Worm (Caenorhabditis elegans) whole organism, L4 larva: Measurements from ENCODE around the gene T21B4.3.

Experiments used
- Y105C5A.15 ChIP-seq: fragments of 200-800 bp; sonication (Bioruptor generic); IDR thresholded peaks from 2 replicates; pipeline ENCODE4 v1.3.6; 2022; ENCODE audit warnings: missing genetic modification characterization, missing compliant biosample characterization
- ceh-82 ChIP-seq: sonication (generic microtip); optimal IDR thresholded peaks from 2 replicates; lab custom pipeline; 2017; ENCODE audit warnings: missing biosample characterization, missing genetic modification characterization
- cey-2 ChIP-seq: sonication (generic microtip); optimal IDR thresholded peaks from 3 replicates; lab custom pipeline; 2017; ENCODE audit warnings: missing genetic modification characterization, mild to moderate bottlenecking, missing compliant biosample characterization, antibody characterized with exemption, borderline replicate concordance; ENCODE audit not compliant: insufficient read depth
- daf-12 ChIP-seq: fragments of 150-350 bp; optimal IDR thresholded peaks from 2 replicates; lab custom pipeline; 2014; ENCODE audit warnings: missing biosample characterization, missing genetic modification reagents, missing genetic modification characterization
- fkh-10 ChIP-seq: fragments of 150-350 bp; optimal IDR thresholded peaks from 2 replicates; lab custom pipeline; 2014; ENCODE audit warnings: missing biosample characterization, missing genetic modification reagents, missing genetic modification characterization
- hif-1 ChIP-seq, 2 experiments: sonication (generic microtip); optimal IDR thresholded peaks; 2 replicates each; lab custom pipeline; 2016 to 2017; ENCODE audit warnings: missing compliant biosample characterization in 2 of 2, missing genetic modification characterization in 2 of 2, missing genetic modification reagents in 2 of 2, missing genotype in 2 of 2, mild to moderate bottlenecking in 1 of 2
- lin-13 ChIP-seq: fragments of 150-350 bp; optimal IDR thresholded peaks from 2 replicates; lab custom pipeline; 2014; ENCODE audit warnings: missing biosample characterization, missing genetic modification reagents, missing genetic modification characterization
- lsy-2 ChIP-seq, 2 experiments: fragments of 150-350 bp in 1 of 2; sonication (generic microtip) in 1 of 2; optimal IDR thresholded peaks; 2 replicates each; lab custom pipeline; 2014 to 2017; ENCODE audit warnings: missing biosample characterization in 2 of 2, missing genetic modification characterization in 2 of 2
- nhr-237 ChIP-seq: sonication (generic microtip); optimal IDR thresholded peaks from 2 replicates; lab custom pipeline; 2017; ENCODE audit warnings: missing biosample characterization, missing genetic modification characterization
- pha-4 ChIP-seq, 2 experiments: fragments of 150-350 bp in 1 of 2; fragments of 200-800 bp in 1 of 2; sonication (Bioruptor generic) in 1 of 2; IDR thresholded peaks in 1 of 2; optimal IDR thresholded peaks in 1 of 2; 2 replicates each; pipeline versions ENCODE4 v1.3.6 to Lab custom; 2014 to 2022; ENCODE audit warnings: missing genetic modification characterization in 2 of 2, missing genetic modification reagents in 2 of 2, missing biosample characterization in 1 of 2, missing compliant biosample characterization in 1 of 2

ce11 chrII:12452754-12453352, 44.0 kb downstream of the T21B4.3 start, which contains the start of the genes sre-35 and sre-33:
- TF ChIP-seq lsy-2 (tag; optimal IDR thresholded peaks at IDR 0.05; lab: Kevin White, UChicago): no peak
- TF ChIP-seq Y105C5A.15 (GFP tag; lab: Robert Waterston, UW): no peak
- TF ChIP-seq lin-13: no peak
- TF ChIP-seq ceh-82: no peak
- TF ChIP-seq pha-4 (GFP tag; IDR thresholded peaks at IDR 0.05; lab: Robert Waterston, UW): no peak
- no peak for TF ChIP-seq pha-4 (tag; optimal IDR thresholded peaks at IDR 0.05; lab: Kevin White, UChicago)
- no peak for TF ChIP-seq hif-1 (tag; optimal IDR thresholded peaks at IDR 0.05; lab: Kevin White, UChicago)
- no peak for TF ChIP-seq daf-12 (tag; lab: Kevin White, UChicago)
- no peak for TF ChIP-seq fkh-10 (GFP tag; lab: Kevin White, UChicago)
- TF ChIP-seq cey-2 (tag; lab: Kevin White, UChicago): no peak
- no peak for TF ChIP-seq nhr-237 (tag; lab: Kevin White, UChicago)
